Worm (Caenorhabditis elegans) whole organism, L3 larva: Measurements from ENCODE around the gene lido-7.

Experiments
- R02D3.7 ChIP-seq: fragments of 150-350 bp; optimal IDR thresholded peaks from 2 replicates; lab custom pipeline; 2014; ENCODE audit warnings: missing biosample characterization, missing genetic modification characterization
- ZK546.5 ChIP-seq: sonication (generic microtip); optimal IDR thresholded peaks from 2 replicates; lab custom pipeline; 2017; ENCODE audit warnings: missing biosample characterization, missing genetic modification characterization
- aly-2 ChIP-seq: fragments of 150-350 bp; optimal IDR thresholded peaks from 2 replicates; lab custom pipeline; 2014; ENCODE audit warnings: missing biosample characterization, missing genetic modification characterization
- ama-1 ChIP-seq: fragments of 150-350 bp; optimal IDR thresholded peaks from 2 replicates; lab custom pipeline; 2018
- ceh-16 ChIP-seq: sonication (generic microtip); optimal IDR thresholded peaks from 2 replicates; lab custom pipeline; 2017; ENCODE audit warnings: missing biosample characterization, missing genetic modification characterization
- ceh-28 ChIP-seq: fragments of 150-350 bp; optimal IDR thresholded peaks from 2 replicates; lab custom pipeline; 2014; ENCODE audit warnings: missing biosample characterization, missing genetic modification reagents, missing genetic modification characterization
- ceh-82 ChIP-seq: fragments of 150-350 bp; optimal IDR thresholded peaks from 2 replicates; lab custom pipeline; 2014; ENCODE audit warnings: missing biosample characterization, missing genetic modification characterization
- daf-12 ChIP-seq: fragments of 150-350 bp; optimal IDR thresholded peaks from 2 replicates; lab custom pipeline; 2014; ENCODE audit warnings: missing biosample characterization, missing genetic modification reagents, missing genetic modification characterization
- egl-27 ChIP-seq: sonication (generic microtip); optimal IDR thresholded peaks from 4 replicates; lab custom pipeline; 2017; ENCODE audit warnings: missing biosample characterization, missing genetic modification reagents, missing genetic modification characterization
- egl-5 ChIP-seq: fragments of 150-350 bp; optimal IDR thresholded peaks from 2 replicates; lab custom pipeline; 2017; ENCODE audit warnings: missing biosample characterization, missing genetic modification reagents, missing genetic modification characterization, inconsistent platforms
- elt-2 ChIP-seq: sonication (generic microtip); optimal IDR thresholded peaks from 2 replicates; lab custom pipeline; 2016; ENCODE audit warnings: missing genetic modification reagents, mild to moderate bottlenecking, missing genetic modification characterization, missing compliant biosample characterization
- elt-3 ChIP-seq, 3 experiments: fragments of 150-350 bp in 1 of 3; sonication (generic microtip) in 2 of 3; optimal IDR thresholded peaks; 2 replicates in 2 of 3; 4 replicates in 1 of 3; lab custom pipeline; 2014 to 2017; ENCODE audit warnings: missing biosample characterization in 3 of 3, missing genetic modification characterization in 3 of 3
- eor-1 ChIP-seq, 2 experiments: fragments of 150-350 bp; optimal IDR thresholded peaks; 2 replicates each; lab custom pipeline; 2014 to 2018; ENCODE audit warnings: missing biosample characterization in 2 of 2, missing genetic modification characterization in 2 of 2
- fkh-2 ChIP-seq: fragments of 150-350 bp; optimal IDR thresholded peaks from 2 replicates; lab custom pipeline; 2014; ENCODE audit warnings: missing biosample characterization, missing genetic modification reagents, missing genetic modification characterization
- fos-1 ChIP-seq: fragments of 150-350 bp; optimal IDR thresholded peaks from 2 replicates; lab custom pipeline; 2014; ENCODE audit warnings: missing biosample characterization, missing genetic modification characterization
- hmg-11 ChIP-seq: sonication (generic microtip); optimal IDR thresholded peaks from 2 replicates; lab custom pipeline; 2016; ENCODE audit warnings: missing genetic modification characterization, missing compliant biosample characterization
- lin-15B ChIP-seq: fragments of 150-350 bp; optimal IDR thresholded peaks from 2 replicates; lab custom pipeline; 2014; ENCODE audit warnings: missing biosample characterization, missing genetic modification characterization
- lin-39 ChIP-seq: fragments of 150-350 bp; optimal IDR thresholded peaks from 2 replicates; lab custom pipeline; 2018; ENCODE audit warnings: missing biosample characterization, missing genetic modification reagents, missing genetic modification characterization
- lsy-12 ChIP-seq: sonication (generic microtip); optimal IDR thresholded peaks from 2 replicates; lab custom pipeline; 2016; ENCODE audit warnings: mild to moderate bottlenecking, missing genetic modification characterization, missing compliant biosample characterization
- mdl-1 ChIP-seq: fragments of 150-350 bp; optimal IDR thresholded peaks from 2 replicates; lab custom pipeline; 2014; ENCODE audit warnings: missing biosample characterization, missing genetic modification characterization
- mml-1 ChIP-seq: fragments of 150-350 bp; sonication (generic microtip); optimal IDR thresholded peaks from 3 replicates; lab custom pipeline; 2014; ENCODE audit warnings: missing biosample characterization, missing genetic modification characterization
- nfya-1 ChIP-seq: sonication (generic microtip); optimal IDR thresholded peaks from 2 replicates; lab custom pipeline; 2017; ENCODE audit warnings: missing genetic modification characterization, mild to moderate bottlenecking, missing compliant biosample characterization, antibody characterized with exemption, moderate library complexity; ENCODE audit not compliant: insufficient read depth
- nhr-12 ChIP-seq: fragments of 150-350 bp; optimal IDR thresholded peaks from 2 replicates; lab custom pipeline; 2014; ENCODE audit warnings: missing biosample characterization, missing genetic modification characterization
- nhr-25 ChIP-seq: sonication (generic microtip); optimal IDR thresholded peaks from 2 replicates; lab custom pipeline; 2017; ENCODE audit warnings: missing biosample characterization, missing genetic modification characterization
- nhr-28 ChIP-seq: fragments of 150-350 bp; optimal IDR thresholded peaks from 2 replicates; lab custom pipeline; 2014; ENCODE audit warnings: missing biosample characterization, missing genetic modification characterization
- nhr-43 ChIP-seq: sonication (generic microtip); optimal IDR thresholded peaks from 2 replicates; lab custom pipeline; 2016; ENCODE audit warnings: mild to moderate bottlenecking, missing genetic modification characterization, missing compliant biosample characterization; ENCODE audit not compliant: poor library complexity, severe bottlenecking
- nhr-67 ChIP-seq: fragments of 150-350 bp; optimal IDR thresholded peaks from 2 replicates; lab custom pipeline; 2014; ENCODE audit warnings: missing biosample characterization, missing genetic modification characterization
- nhr-76 ChIP-seq: fragments of 150-350 bp; sonication (generic microtip); optimal IDR thresholded peaks from 5 replicates; lab custom pipeline; 2014; ENCODE audit warnings: missing biosample characterization, missing genetic modification characterization
- pha-4 ChIP-seq: fragments of 150-350 bp; optimal IDR thresholded peaks from 2 replicates; lab custom pipeline; 2014; ENCODE audit warnings: missing biosample characterization, missing genetic modification reagents, missing genetic modification characterization
- pqm-1 ChIP-seq: fragments of 150-350 bp; optimal IDR thresholded peaks from 2 replicates; lab custom pipeline; 2017; ENCODE audit warnings: missing biosample characterization, missing genetic modification characterization, inconsistent platforms
- sea-2 ChIP-seq: fragments of 150-350 bp; sonication (generic microtip); optimal IDR thresholded peaks from 4 replicates; lab custom pipeline; 2014; ENCODE audit warnings: missing biosample characterization, missing genetic modification reagents, missing genetic modification characterization
- tbx-2 ChIP-seq: sonication (generic microtip); optimal IDR thresholded peaks from 2 replicates; lab custom pipeline; 2016; ENCODE audit warnings: mild to moderate bottlenecking, missing genetic modification characterization, missing compliant biosample characterization
- unc-39 ChIP-seq: sonication (generic microtip); optimal IDR thresholded peaks from 4 replicates; lab custom pipeline; 2017; ENCODE audit warnings: missing biosample characterization, missing genetic modification characterization
- ztf-11 ChIP-seq: fragments of 150-350 bp; optimal IDR thresholded peaks from 2 replicates; lab custom pipeline; 2014; ENCODE audit warnings: missing biosample characterization, missing genetic modification characterization
- ztf-4 ChIP-seq: fragments of 150-350 bp; optimal IDR thresholded peaks from 2 replicates; lab custom pipeline; 2014; ENCODE audit warnings: missing biosample characterization, missing genetic modification characterization

lido-7 gene

DNA sequence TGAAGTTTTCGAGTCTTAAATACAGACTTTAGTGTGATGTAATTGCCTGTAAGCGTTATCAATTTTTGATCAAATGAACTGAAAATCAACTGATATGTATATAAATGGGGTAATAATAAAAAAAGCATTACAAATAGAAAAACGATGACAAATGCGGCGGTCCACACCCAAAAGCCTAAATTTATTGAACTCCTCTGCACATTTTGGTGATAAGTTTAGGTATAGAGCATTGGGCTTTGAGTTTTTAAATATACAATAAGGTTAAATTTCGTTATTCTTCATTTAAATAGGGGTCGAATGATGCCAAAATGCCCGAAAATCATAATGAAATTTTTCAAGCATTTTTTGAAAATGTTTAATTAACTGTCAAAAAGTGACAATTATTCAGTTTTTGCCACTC is 31.7 kb downstream of the lido-7 start, which contains the start of gene clec-3:
TSS of gene clec-3 (minus strand) at position 101 of the 400 bp plus-strand sequence.
- TF ChIP-seq ztf-11 (tag; lab: Kevin White, UChicago), result no peak
- TF ChIP-seq, all 47 proteins: peak for 0

- TF ChIP-seq ZK546.5 (no peak), nhr-76 (no peak), ztf-11 (tag; lab: Kevin White, UChicago) (no peak), tbx-2 (tag; lab: Kevin White, UChicago) (no peak), R02D3.7 (tag; lab: Kevin White, UChicago) (no peak), ceh-82 (no peak)
Observed at ce11 chrII:3020899-3021298, 32.8 kb downstream of the lido-7 start.

DNA sequence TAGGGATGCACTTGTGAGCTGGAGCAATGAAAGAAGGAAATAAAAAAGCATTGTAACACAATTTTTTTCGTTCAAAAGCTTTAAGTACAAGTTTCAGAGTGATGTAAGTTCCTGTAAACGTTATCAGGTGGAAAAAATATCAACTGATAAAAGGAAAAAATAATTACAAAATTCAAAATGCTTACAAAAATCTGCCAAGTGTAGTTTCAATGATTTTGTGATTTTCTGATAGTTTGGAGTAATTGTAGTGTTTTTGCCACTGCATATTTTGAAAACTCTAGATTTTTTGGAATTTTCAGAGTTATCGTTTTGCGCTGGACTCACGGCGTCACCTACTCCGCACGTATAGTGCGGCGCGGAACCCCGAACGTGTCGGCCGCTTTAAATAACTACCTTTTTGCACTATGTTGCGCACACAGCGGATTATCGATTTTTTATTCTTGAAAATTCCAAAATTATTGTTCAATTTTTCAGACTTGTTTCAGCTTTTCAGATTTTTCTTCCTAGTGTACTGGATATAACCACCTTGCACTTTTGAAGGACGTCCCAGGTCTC is 35.4 kb downstream of the lido-7 start, which contains the start of gene clec-2:
TSS of gene clec-2 (minus strand) at position 51 of the 555 bp plus-strand sequence.
- TF ChIP-seq elt-2 (tag; lab: Kevin White, UChicago), result no peak
- no peak for TF ChIP-seq nhr-43 (tag; lab: Kevin White, UChicago)
- no peak for TF ChIP-seq ama-1
- TF ChIP-seq eor-1 (tag; optimal IDR thresholded peaks at IDR 0.05; lab: Kevin White, UChicago), result no peak
- TF ChIP-seq ceh-28, result no peak
- no peak for TF ChIP-seq lin-39 (tag; lab: Kevin White, UChicago)
- TF ChIP-seq elt-3 (tag; optimal IDR thresholded peaks at IDR 0.05; lab: Kevin White, UChicago), result no peak
- no peak for TF ChIP-seq egl-27 (tag; lab: Kevin White, UChicago)
- no peak for TF ChIP-seq fos-1 (tag; lab: Kevin White, UChicago)
- no peak for TF ChIP-seq mml-1
- no peak for TF ChIP-seq ZK546.5
- TF ChIP-seq pha-4, result no peak
- no peak for TF ChIP-seq tbx-2 (tag; lab: Kevin White, UChicago)
- no peak for TF ChIP-seq pqm-1 (tag; lab: Kevin White, UChicago)
- TF ChIP-seq ztf-4 (tag; lab: Kevin White, UChicago), result no peak

DNA sequence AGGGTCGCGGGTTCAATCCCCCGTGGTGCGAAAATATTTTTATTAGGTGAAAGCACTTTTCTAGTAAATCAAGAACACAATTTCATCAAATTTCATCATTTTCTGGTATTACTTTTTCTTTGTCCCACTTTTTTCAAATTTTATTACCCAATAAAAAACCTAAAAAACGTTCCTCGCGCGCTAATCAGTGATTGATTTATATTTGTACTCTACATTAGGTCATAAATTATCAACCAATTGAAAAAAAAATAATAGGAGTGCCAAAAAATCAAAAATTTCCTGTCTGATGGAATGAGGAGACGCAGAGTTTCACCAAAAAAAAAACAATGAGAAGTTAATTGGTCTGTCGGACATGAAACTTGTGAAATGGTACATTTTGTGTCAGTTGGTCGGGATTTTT is 36.6 kb downstream of the lido-7 start:
- no peak for TF ChIP-seq ztf-11 (tag; lab: Kevin White, UChicago)
- TF ChIP-seq mdl-1 (tag; lab: Kevin White, UChicago), result no peak
- no peak for TF ChIP-seq nhr-28
- TF ChIP-seq fkh-2 (tag; lab: Kevin White, UChicago), result no peak
- TF ChIP-seq lin-15B (tag; lab: Kevin White, UChicago), result no peak
- no peak for TF ChIP-seq ztf-4 (tag; lab: Kevin White, UChicago)
- TF ChIP-seq egl-5 (tag; lab: Kevin White, UChicago), result no peak
- no peak for TF ChIP-seq ceh-82
- TF ChIP-seq R02D3.7 (tag; lab: Kevin White, UChicago), result no peak
- TF ChIP-seq nhr-67 (tag; lab: Kevin White, UChicago), result no peak
- TF ChIP-seq nfya-1 (tag; lab: Kevin White, UChicago), result no peak
- no peak for TF ChIP-seq unc-39 (tag; lab: Kevin White, UChicago)
- no peak for TF ChIP-seq sea-2 (GFP tag; lab: Kevin White, UChicago)
- TF ChIP-seq eor-1 (tag; optimal IDR thresholded peaks at IDR 0.05; lab: Kevin White, UChicago), result no peak
- no peak for TF ChIP-seq aly-2
- no peak for TF ChIP-seq elt-2 (tag; lab: Kevin White, UChicago)
- TF ChIP-seq lsy-12 (tag; lab: Kevin White, UChicago), result no peak
- TF ChIP-seq egl-27 (tag; lab: Kevin White, UChicago), result no peak
- no peak for TF ChIP-seq pha-4
- TF ChIP-seq daf-12, result no peak
- TF ChIP-seq, all 47 proteins: peak for 0

DNA sequence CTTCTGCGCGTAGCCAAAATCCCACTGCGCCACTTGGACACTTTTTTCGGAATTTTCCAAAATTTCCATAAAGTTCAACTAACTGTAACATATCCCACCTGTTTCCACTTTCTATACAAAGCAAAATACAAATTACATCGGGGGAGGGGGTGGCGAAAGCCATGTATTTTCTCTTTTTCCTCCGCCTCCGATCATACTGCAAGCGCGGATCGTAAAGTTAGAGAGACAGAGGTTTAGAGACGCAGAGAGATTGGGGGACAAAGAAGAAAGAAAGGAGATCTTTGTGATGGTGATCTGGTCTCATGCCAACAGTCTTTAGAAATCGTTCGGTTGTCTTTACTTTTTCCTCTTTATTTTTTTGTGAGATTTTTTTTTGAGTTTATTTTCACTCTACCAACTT is 40.2 kb downstream of the lido-7 start:
- no peak for TF ChIP-seq elt-3 (tag; optimal IDR thresholded peaks at IDR 0.05; lab: Kevin White, UChicago)
- TF ChIP-seq nhr-25 (tag; lab: Kevin White, UChicago), result peak; percentile 43
- no peak for TF ChIP-seq hmg-11 (tag; lab: Kevin White, UChicago)
- no peak for TF ChIP-seq ceh-16
- TF ChIP-seq nhr-12 (tag; lab: Kevin White, UChicago), result no peak
